Worm (Caenorhabditis elegans): Measurements from ENCODE around the gene gcsh-1.
A peak's percentile ranks its signal among the peaks of the same experiment; 100 is the strongest.

DNA sequence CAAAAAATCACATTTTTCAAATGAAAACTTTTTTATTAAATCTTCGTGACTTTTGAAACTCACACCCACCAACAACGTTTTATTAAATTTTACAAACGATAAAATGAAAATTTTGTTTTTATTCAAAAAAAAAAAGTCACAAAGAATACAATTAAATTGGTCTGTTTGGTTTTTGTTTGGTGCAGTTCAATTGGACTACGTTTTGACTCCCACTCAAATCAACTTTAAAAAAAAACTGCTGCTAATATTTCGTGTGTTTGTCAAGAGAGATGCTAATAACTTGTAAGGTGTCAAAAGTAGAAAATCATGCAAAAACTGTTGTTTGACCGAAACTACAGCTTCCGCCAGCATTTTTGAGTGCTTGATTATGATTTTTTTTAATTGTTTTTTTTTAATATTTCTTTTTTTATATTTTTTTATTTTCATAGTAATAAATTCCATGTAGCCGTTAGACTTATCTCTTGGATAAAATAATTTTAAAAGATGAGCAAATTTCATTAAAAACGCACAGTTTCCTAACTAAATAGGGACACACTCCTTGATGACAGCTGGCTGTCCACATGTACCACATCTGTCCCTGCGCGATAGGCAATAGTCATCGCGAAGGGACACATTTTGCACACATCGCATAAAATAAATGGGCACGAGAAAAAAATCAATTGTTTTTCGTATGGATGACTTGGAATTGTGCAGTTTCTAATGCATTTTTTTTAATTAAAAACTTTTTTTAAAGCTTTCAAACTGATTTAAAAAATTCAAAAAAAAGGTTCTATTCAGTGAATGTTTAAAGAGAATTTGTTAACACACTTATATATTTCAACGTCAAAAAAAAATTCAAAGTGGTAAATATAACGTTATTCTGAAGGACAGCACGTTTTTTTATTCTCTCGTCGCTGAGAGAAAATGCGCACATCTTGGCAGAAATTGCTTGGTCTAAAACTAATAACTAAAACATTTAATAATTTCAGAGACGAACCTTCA is 10.7 kb upstream of the gcsh-1 start:
- TF ChIP-seq ama-1 (optimal IDR thresholded peaks at IDR 0.05), result no peak
- no peak; the same call in 1 of the 2 replicates for TF ChIP-seq pes-1 (GFP tag; IDR thresholded peaks at IDR 0.05)
- TF ChIP-seq hmbx-1 (tag; optimal IDR thresholded peaks at IDR 0.05), result no peak
- 0 out of 2 replicates have a peak, but pooled peaks have one; percentile 8 for TF ChIP-seq flt-1 (GFP tag; IDR thresholded peaks at IDR 0.05)

All from whole organism, early embryonic.